Worm (Caenorhabditis elegans) whole organism, early embryonic: ENCODE data around the gene casy-1.

ENCODE experiments used
- B0310.2 ChIP-seq: sonication (generic microtip); optimal IDR thresholded peaks from 2 replicates; lab custom pipeline; 2016; ENCODE audit warnings: mild to moderate bottlenecking, missing genetic modification characterization, missing compliant biosample characterization
- F13C5.2 ChIP-seq: sonication (generic microtip); optimal IDR thresholded peaks from 2 replicates; lab custom pipeline; 2017; ENCODE audit warnings: mild to moderate bottlenecking, missing genetic modification characterization, inconsistent platforms, missing compliant biosample characterization
- aly-1 ChIP-seq: sonication (generic microtip); optimal IDR thresholded peaks from 2 replicates; lab custom pipeline; 2016; ENCODE audit warnings: missing genetic modification characterization, missing compliant biosample characterization
- ama-1 ChIP-seq: fragments of 150-350 bp; optimal IDR thresholded peaks from 2 replicates; lab custom pipeline; 2014
- ceh-13 ChIP-seq: fragments of 200-800 bp; sonication (Bioruptor generic); optimal IDR thresholded peaks from 2 replicates; lab custom pipeline; 2018; ENCODE audit warnings: mild to moderate bottlenecking, missing genetic modification characterization, missing compliant biosample characterization
- ceh-36 ChIP-seq: sonication (generic microtip); optimal IDR thresholded peaks from 2 replicates; lab custom pipeline; 2016; ENCODE audit warnings: missing genetic modification characterization, inconsistent platforms, missing compliant biosample characterization
- ets-7 ChIP-seq: sonication (generic microtip); optimal IDR thresholded peaks from 2 replicates; lab custom pipeline; 2016; ENCODE audit warnings: missing genotype, missing genetic modification characterization, missing compliant biosample characterization
- flt-1 ChIP-seq: fragments of 200-800 bp; sonication (Bioruptor generic); IDR thresholded peaks from 2 replicates; pipeline ENCODE4 v1.3.6; 2022; ENCODE audit warnings: missing genetic modification characterization, missing compliant biosample characterization
- hmbx-1 ChIP-seq: sonication (generic microtip); optimal IDR thresholded peaks from 2 replicates; lab custom pipeline; 2016; ENCODE audit warnings: mild to moderate bottlenecking, missing genetic modification characterization, missing compliant biosample characterization
- hmg-4 ChIP-seq: fragments of 200-800 bp; sonication (Bioruptor generic); optimal IDR thresholded peaks from 2 replicates; lab custom pipeline; 2018; ENCODE audit warnings: mild to moderate bottlenecking, missing genetic modification characterization, missing compliant biosample characterization
- hnd-1 ChIP-seq: sonication (generic microtip); optimal IDR thresholded peaks from 2 replicates; lab custom pipeline; 2016; ENCODE audit warnings: missing genetic modification characterization, missing compliant biosample characterization
- pes-1 ChIP-seq: fragments of 200-800 bp; sonication (Bioruptor generic); IDR thresholded peaks from 2 replicates; pipeline ENCODE4 v1.3.6; 2022; ENCODE audit warnings: missing genetic modification reagents, missing genetic modification characterization, missing compliant biosample characterization
- scrt-1 ChIP-seq: fragments of 200-800 bp; sonication (Bioruptor generic); IDR thresholded peaks from 2 replicates; pipeline ENCODE4 v1.3.6; 2022; ENCODE audit warnings: missing genetic modification characterization, missing compliant biosample characterization
- sea-1 ChIP-seq: fragments of 200-800 bp; sonication (Bioruptor generic); conservative IDR thresholded peaks from 2 replicates; pipeline ENCODE4 v1.3.6; 2022; ENCODE audit warnings: missing genetic modification characterization, missing compliant biosample characterization
- tbx-11 ChIP-seq: fragments of 200-800 bp; sonication (Bioruptor generic); IDR thresholded peaks from 2 replicates; pipeline ENCODE4 v1.3.6; 2022; ENCODE audit warnings: missing genetic modification characterization, missing compliant biosample characterization
- tbx-37 ChIP-seq: fragments of 200-800 bp; sonication (Bioruptor generic); conservative IDR thresholded peaks from 2 replicates; pipeline ENCODE4 v1.3.6; 2022; ENCODE audit warnings: missing genetic modification reagents, missing genetic modification characterization, missing compliant biosample characterization
- tra-4 ChIP-seq: sonication (generic microtip); optimal IDR thresholded peaks from 2 replicates; lab custom pipeline; 2017; ENCODE audit warnings: missing genetic modification characterization, missing compliant biosample characterization

casy-1 gene

ce11 chrII:5956583-5956982 is at the start of gene casy-1:
Gene casy-1, minus strand, starts transcription at chrII:5956683.
- TF ChIP-seq tbx-11 (GFP tag; lab: Robert Waterston, UW) (no peak), hmg-4 (no peak), aly-1 (no peak), ceh-13 (no peak)

ce11 chrII:6001004-6001403 is 44.5 kb upstream of the casy-1 start:
- no peak for TF ChIP-seq pes-1 (GFP tag; lab: Robert Waterston, UW)
- TF ChIP-seq hmg-4 = no peak
- TF ChIP-seq tbx-37 (GFP tag; lab: Robert Waterston, UW) = no peak

ce11 chrII:6000136-6000535 is 43.7 kb upstream of the casy-1 start, which contains the start of gene ins-6:
Gene ins-6, plus strand, starts transcription at chrII:6000436.
- TF ChIP-seq tbx-37 (GFP tag; lab: Robert Waterston, UW) (no peak), hmbx-1 (tag; lab: Kevin White, UChicago) (no peak), pes-1 (GFP tag; lab: Robert Waterston, UW) (no peak), B0310.2 (tag; lab: Kevin White, UChicago) (no peak), scrt-1 (GFP tag; lab: Robert Waterston, UW) (no peak)

- TF ChIP-seq sea-1 (GFP tag; lab: Robert Waterston, UW) = no peak
- no peak for TF ChIP-seq hmbx-1 (tag; lab: Kevin White, UChicago)
- no peak for TF ChIP-seq tbx-37 (GFP tag; lab: Robert Waterston, UW)
- TF ChIP-seq ceh-13 = no peak
- TF ChIP-seq F13C5.2 (tag; lab: Kevin White, UChicago) = no peak
- no peak for TF ChIP-seq tra-4 (tag; lab: Kevin White, UChicago)
- TF ChIP-seq flt-1 (GFP tag; lab: Robert Waterston, UW) = no peak
- TF ChIP-seq tbx-11 (GFP tag; lab: Robert Waterston, UW) = no peak
These were observed 40.8 kb upstream of the casy-1 start, which contains the start of gene ins-5 for ce11 chrII:5997257-5997656. Gene ins-5, plus strand, starts transcription at chrII:5997557.

- TF ChIP-seq F13C5.2 (tag; lab: Kevin White, UChicago) (no peak), tbx-37 (GFP tag; lab: Robert Waterston, UW) (no peak), hmg-4 (no peak), pes-1 (GFP tag; lab: Robert Waterston, UW) (no peak), ceh-36 (no peak), B0310.2 (tag; lab: Kevin White, UChicago) (no peak), sea-1 (GFP tag; lab: Robert Waterston, UW) (no peak)
These were observed 39.6 kb upstream of the casy-1 start, which contains the start of gene ins-4 for ce11 chrII:5996066-5996465. Gene ins-4, plus strand, starts transcription at chrII:5996366.

ce11 chrII:5990668-5991067 is 34.2 kb upstream of the casy-1 start, which contains the start of gene ins-3:
Gene ins-3, minus strand, starts transcription at chrII:5990768.
- TF ChIP-seq tra-4 (tag; lab: Kevin White, UChicago) (no peak), scrt-1 (GFP tag; lab: Robert Waterston, UW) (no peak), ets-7 (tag; lab: Kevin White, UChicago) (no peak), pes-1 (GFP tag; lab: Robert Waterston, UW) (no peak), hnd-1 (tag; lab: Kevin White, UChicago) (no peak), flt-1 (GFP tag; lab: Robert Waterston, UW) (no peak), ceh-36 (no peak), F13C5.2 (tag; lab: Kevin White, UChicago) (no peak), B0310.2 (tag; lab: Kevin White, UChicago) (no peak), hmg-4 (no peak), tbx-37 (GFP tag; lab: Robert Waterston, UW) (no peak), hmbx-1 (tag; lab: Kevin White, UChicago) (no peak), sea-1 (GFP tag; lab: Robert Waterston, UW) (no peak), ama-1 (lab: Kevin White, UChicago) (no peak)

ce11 chrII:5988224-5988623 is 31.7 kb upstream of the casy-1 start, which contains the start of gene ins-2:
Gene ins-2, plus strand, starts transcription at chrII:5988524.
- TF ChIP-seq ceh-13 (no peak), aly-1 (no peak), B0310.2 (tag; lab: Kevin White, UChicago) (no peak), hnd-1 (tag; lab: Kevin White, UChicago) (no peak), sea-1 (GFP tag; lab: Robert Waterston, UW) (no peak), hmg-4 (no peak), scrt-1 (GFP tag; lab: Robert Waterston, UW) (no peak), ets-7 (tag; lab: Kevin White, UChicago) (no peak), ama-1 (lab: Kevin White, UChicago) (no peak), hmbx-1 (tag; lab: Kevin White, UChicago) (no peak), ceh-36 (no peak), tbx-11 (GFP tag; lab: Robert Waterston, UW) (no peak)

ce11 chrII:5974878-5975277 is 18.4 kb upstream of the casy-1 start, which contains the start of gene B0034.5:
Gene B0034.5, minus strand, starts transcription at chrII:5974978.
- no peak for TF ChIP-seq tbx-37 (GFP tag; lab: Robert Waterston, UW)
- TF ChIP-seq ama-1 (lab: Kevin White, UChicago) = no peak
- TF ChIP-seq tra-4 (tag; lab: Kevin White, UChicago) = no peak
- no peak for TF ChIP-seq hmbx-1 (tag; lab: Kevin White, UChicago)
- TF ChIP-seq pes-1 (GFP tag; lab: Robert Waterston, UW) = no peak
- TF ChIP-seq aly-1 = no peak
- TF ChIP-seq ceh-36 = no peak
- TF ChIP-seq ets-7 (tag; lab: Kevin White, UChicago) = no peak
- no peak for TF ChIP-seq hnd-1 (tag; lab: Kevin White, UChicago)
